Worm (Caenorhabditis elegans) whole organism, L4/young adult: ENCODE results near the gene C01F1.5.

Source experiments
- W03F9.2 ChIP-seq: fragments of 150-350 bp; optimal IDR thresholded peaks from 2 replicates; lab custom pipeline; 2014; ENCODE audit warnings: missing biosample characterization, missing genetic modification characterization
- dao-5 ChIP-seq: sonication (generic microtip); optimal IDR thresholded peaks from 2 replicates; lab custom pipeline; 2016; ENCODE audit warnings: missing genotype, missing genetic modification characterization, moderate library complexity, missing compliant biosample characterization

ce11 chrII:4306921-4307630, 25.4 kb upstream of the C01F1.5 start, which contains the start of gene Y52E8A.3:
- no peak for TF ChIP-seq dao-5
- no peak for TF ChIP-seq W03F9.2
